Worm (Caenorhabditis elegans) whole organism, L4 larva: Measurements from ENCODE around the gene B0281.3.

ENCODE experiments used
- ama-1 ChIP-seq: fragments of 150-350 bp; optimal IDR thresholded peaks from 2 replicates; lab custom pipeline; 2014; ENCODE audit warnings: inconsistent platforms, mixed read lengths
- attf-4 ChIP-seq: sonication (generic microtip); optimal IDR thresholded peaks from 3 replicates; lab custom pipeline; 2017; ENCODE audit warnings: missing biosample characterization, missing genetic modification characterization
- ceh-82 ChIP-seq: sonication (generic microtip); optimal IDR thresholded peaks from 2 replicates; lab custom pipeline; 2017; ENCODE audit warnings: missing biosample characterization, missing genetic modification characterization
- fkh-10 ChIP-seq: fragments of 150-350 bp; optimal IDR thresholded peaks from 2 replicates; lab custom pipeline; 2014; ENCODE audit warnings: missing biosample characterization, missing genetic modification reagents, missing genetic modification characterization
- lim-7 ChIP-seq: fragments of 200-800 bp; sonication (Bioruptor generic); IDR thresholded peaks from 2 replicates; pipeline ENCODE4 v1.3.6; 2022; ENCODE audit warnings: missing genetic modification characterization, missing compliant biosample characterization
- lir-3 ChIP-seq: sonication (generic microtip); optimal IDR thresholded peaks from 2 replicates; lab custom pipeline; 2016; ENCODE audit warnings: mild to moderate bottlenecking, missing genetic modification characterization, missing compliant biosample characterization
- mdt-29 ChIP-seq: fragments of 200-800 bp; sonication (Bioruptor generic); IDR thresholded peaks from 2 replicates; pipeline ENCODE4 v1.3.6; 2022; ENCODE audit warnings: missing genetic modification reagents, missing genetic modification characterization, missing compliant biosample characterization
- nhr-28 ChIP-seq: fragments of 150-350 bp; optimal IDR thresholded peaks from 2 replicates; lab custom pipeline; 2014; ENCODE audit warnings: missing biosample characterization, missing genetic modification characterization
- nhr-76 ChIP-seq: fragments of 150-350 bp; optimal IDR thresholded peaks from 2 replicates; lab custom pipeline; 2014; ENCODE audit warnings: missing biosample characterization, missing genetic modification characterization
- spr-1 ChIP-seq: sonication (generic microtip); optimal IDR thresholded peaks from 2 replicates; lab custom pipeline; 2016; ENCODE audit warnings: mild to moderate bottlenecking, missing genetic modification characterization, missing compliant biosample characterization
- unc-39 ChIP-seq: sonication (generic microtip); optimal IDR thresholded peaks from 2 replicates; lab custom pipeline; 2017; ENCODE audit warnings: missing biosample characterization, missing genetic modification characterization

DNA sequence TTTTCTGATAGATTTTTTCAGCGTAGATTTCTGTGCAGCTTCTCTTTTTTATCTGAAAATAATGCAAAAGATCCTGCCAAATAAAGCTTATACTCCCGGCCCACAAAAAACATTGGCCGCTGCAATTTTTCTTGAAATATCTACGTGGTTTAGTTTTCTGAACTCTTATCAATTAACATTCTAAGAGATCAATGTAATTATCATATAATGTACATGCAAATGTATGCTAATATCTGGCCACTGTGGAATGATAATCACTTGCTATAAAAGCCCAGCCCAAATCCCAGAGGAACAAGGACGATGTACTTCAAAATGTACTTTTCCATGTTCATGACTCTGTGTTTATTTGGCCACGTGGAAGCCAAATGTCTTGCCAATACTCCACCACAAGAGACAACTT lies 47.6 kb downstream of the B0281.3 start, which contains the start of gene F43C11.2:
- TF ChIP-seq nhr-76 (tag; lab: Kevin White, UChicago) (no peak), spr-1 (tag; lab: Kevin White, UChicago) (no peak), mdt-29 (GFP tag; lab: Robert Waterston, UW) (no peak), attf-4 (tag; lab: Kevin White, UChicago) (no peak), nhr-28 (no peak), unc-39 (tag; lab: Kevin White, UChicago) (no peak), ama-1 (lab: Kevin White, UChicago) (no peak), lir-3 (tag; lab: Kevin White, UChicago) (no peak), fkh-10 (no peak), lim-7 (no peak), ceh-82 (tag; lab: Kevin White, UChicago) (no peak)
